1 fruit fly cellular context compared by ENCODE assay signal in the genomic region with DNA sequence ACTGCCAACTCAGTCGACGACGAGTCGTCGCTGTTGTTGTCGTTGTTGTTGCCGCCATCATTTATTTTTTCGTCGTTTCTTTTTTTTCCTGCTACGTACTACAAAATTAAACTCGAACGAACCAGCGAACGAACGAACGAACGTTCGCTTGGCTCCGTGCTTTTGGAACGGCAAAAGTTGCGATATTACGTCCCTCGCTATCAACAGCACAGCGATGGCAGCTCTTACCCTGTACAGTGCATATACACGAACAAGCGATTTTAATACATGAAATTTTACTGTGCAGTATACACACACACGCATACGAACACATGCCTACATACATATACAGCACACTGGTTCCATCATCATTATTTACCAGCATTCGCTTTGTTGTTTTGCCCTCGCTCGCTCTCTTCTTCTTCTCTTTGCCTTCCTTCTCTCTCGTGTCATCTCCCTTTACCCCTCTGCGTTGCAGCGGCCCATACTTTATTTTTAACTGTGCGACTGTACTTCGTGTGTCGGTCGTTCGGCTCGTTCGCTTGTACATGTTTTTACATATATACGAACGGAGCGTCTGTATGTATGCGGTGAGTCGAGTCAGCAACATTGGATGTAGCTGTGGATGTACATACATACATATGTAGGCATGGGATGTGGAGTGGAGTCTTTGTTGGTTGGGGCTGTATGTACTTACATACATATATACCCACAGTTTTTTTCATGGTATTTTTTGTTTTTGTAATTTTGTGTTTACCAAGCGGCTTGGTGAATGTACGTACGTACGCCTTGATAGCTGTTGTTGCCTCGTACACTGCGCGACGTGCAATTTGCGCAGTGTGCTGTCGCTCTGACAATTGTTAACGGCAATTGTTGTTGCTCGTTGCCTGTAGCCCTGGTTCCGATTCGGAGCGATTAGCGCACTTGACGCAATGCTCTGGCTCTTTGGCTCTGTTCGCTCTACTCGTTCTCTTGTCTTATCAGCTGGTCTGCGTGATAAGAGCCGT.
TF ChIP-seq lines count a peak whose summit lies in the region.

No protein-coding gene starts in this region.

TF ChIP-seq in whole organism, embryonic, 481 proteins besides CTCF, POLR2A, EP300 and RAD21 (continued from another document):
- TF ChIP-seq Gug (GFP tag; IDR thresholded peaks at IDR 0.05; lab: Robert Waterston, UW) = peak; percentile 47; the same call in 3 of the 4 replicates
- peak; percentile 75 for TF ChIP-seq CG3995 (GFP tag; optimal IDR thresholded peaks at IDR 0.05; lab: Kevin White, UChicago)
- TF ChIP-seq CG2199 (GFP tag; IDR thresholded peaks at IDR 0.05; lab: Robert Waterston, UW) = no peak
- TF ChIP-seq CG17359 (tag; optimal IDR thresholded peaks at IDR 0.05; lab: Kevin White, UChicago) = peak; percentile 26
- TF ChIP-seq CG15269 (tag; optimal IDR thresholded peaks at IDR 0.05; lab: Kevin White, UChicago) = peak; percentile 61
- TF ChIP-seq gro (GFP tag; optimal IDR thresholded peaks at IDR 0.05; lab: Kevin White, UChicago) = peak; percentile 22
- TF ChIP-seq trem (tag; optimal IDR thresholded peaks at IDR 0.05; lab: Kevin White, UChicago) = peak; percentile 72
- peak; percentile 51 for TF ChIP-seq chn (GFP tag; optimal IDR thresholded peaks at IDR 0.05; lab: Kevin White, UChicago)
- peak; percentile 31 for TF ChIP-seq BtbVII (GFP tag; optimal IDR thresholded peaks at IDR 0.05; lab: Kevin White, UChicago)
- TF ChIP-seq CG8290 (GFP tag; optimal IDR thresholded peaks at IDR 0.05; lab: Kevin White, UChicago) = no peak
- TF ChIP-seq CG8290 (tag; optimal IDR thresholded peaks at IDR 0.05; lab: Kevin White, UChicago) = peak in 1 of 2 experiments; percentile 87
- TF ChIP-seq Ets65A (GFP tag; lab: Kevin White, UChicago) = no peak
- no peak for TF ChIP-seq CG17328 (GFP tag; IDR thresholded peaks at IDR 0.05; lab: Robert Waterston, UW)
- no peak for TF ChIP-seq ranshi (GFP tag; IDR thresholded peaks at IDR 0.05; lab: Robert Waterston, UW)
- TF ChIP-seq CG11398 (GFP tag; optimal IDR thresholded peaks at IDR 0.05; lab: Kevin White, UChicago) = peak; percentile 7
- TF ChIP-seq CG3838 (GFP tag; optimal IDR thresholded peaks at IDR 0.05; lab: Kevin White, UChicago) = peak; percentile 33
- no peak for TF ChIP-seq Dref (GFP tag; IDR thresholded peaks at IDR 0.05; lab: Robert Waterston, UW)
- no peak for TF ChIP-seq CG7963 (GFP tag; IDR thresholded peaks at IDR 0.05; lab: Robert Waterston, UW; ENCODE audit: partially characterized antibody)
- TF ChIP-seq CG9609 (GFP tag; optimal IDR thresholded peaks at IDR 0.05; lab: Kevin White, UChicago) = peak; percentile 38
- peak; percentile 40 for TF ChIP-seq CG10147 (GFP tag; optimal IDR thresholded peaks at IDR 0.05; lab: Kevin White, UChicago)
- TF ChIP-seq CG1233 (GFP tag; optimal IDR thresholded peaks at IDR 0.05; lab: Kevin White, UChicago) = peak; percentile 28
- peak; percentile 58 for TF ChIP-seq lab (GFP tag; optimal IDR thresholded peaks at IDR 0.05; lab: Kevin White, UChicago)
- peak; percentile 63 for TF ChIP-seq CG7987 (GFP tag; optimal IDR thresholded peaks at IDR 0.05; lab: Kevin White, UChicago)
- no peak for TF ChIP-seq ken (GFP tag; IDR thresholded peaks at IDR 0.05; lab: Robert Waterston, UW)
- TF ChIP-seq CG11456 (GFP tag; IDR thresholded peaks at IDR 0.05; lab: Robert Waterston, UW) = no peak
- peak; percentile 63 for TF ChIP-seq Sry-β (GFP tag; optimal IDR thresholded peaks at IDR 0.05; lab: Kevin White, UChicago)
- peak; percentile 74 for TF ChIP-seq HmgZ (tag; optimal IDR thresholded peaks at IDR 0.05; lab: Kevin White, UChicago)
- TF ChIP-seq NC2α (GFP tag; optimal IDR thresholded peaks at IDR 0.05; lab: Kevin White, UChicago) = no peak
- TF ChIP-seq zf30C (GFP tag; optimal IDR thresholded peaks at IDR 0.05; lab: Kevin White, UChicago) = peak; percentile 99
- peak; percentile 2 for TF ChIP-seq nau (GFP tag; optimal IDR thresholded peaks at IDR 0.05; lab: Kevin White, UChicago)
- peak; percentile 24 for TF ChIP-seq PHDP (tag; optimal IDR thresholded peaks at IDR 0.05; lab: Kevin White, UChicago)
- TF ChIP-seq cwo (GFP tag; optimal IDR thresholded peaks at IDR 0.05; lab: Kevin White, UChicago) = peak; percentile 68
- TF ChIP-seq CG17912 (GFP tag; optimal IDR thresholded peaks at IDR 0.05; lab: Kevin White, UChicago) = peak; percentile 73
- no peak for TF ChIP-seq usp (GFP tag; optimal IDR thresholded peaks at IDR 0.05; lab: Kevin White, UChicago)
- TF ChIP-seq lbe (GFP tag; optimal IDR thresholded peaks at IDR 0.05; lab: Kevin White, UChicago) = peak; percentile 63
- peak; percentile 32 for TF ChIP-seq Fer2 (tag; optimal IDR thresholded peaks at IDR 0.05; lab: Kevin White, UChicago)
